Worm (Caenorhabditis elegans) whole organism, L3 larva: ENCODE results near the gene K07D4.6.

Experiments used
- ZK546.5 ChIP-seq: sonication (generic microtip); optimal IDR thresholded peaks from 2 replicates; lab custom pipeline; 2017; ENCODE audit warnings: missing biosample characterization, missing genetic modification characterization
- hmg-11 ChIP-seq: sonication (generic microtip); optimal IDR thresholded peaks from 2 replicates; lab custom pipeline; 2016; ENCODE audit warnings: missing genetic modification characterization, missing compliant biosample characterization
- jun-1 ChIP-seq: fragments of 150-350 bp; optimal IDR thresholded peaks from 2 replicates; lab custom pipeline; 2014; ENCODE audit warnings: missing biosample characterization, missing genetic modification reagents, missing genetic modification characterization
- mdl-1 ChIP-seq: fragments of 150-350 bp; optimal IDR thresholded peaks from 2 replicates; lab custom pipeline; 2014; ENCODE audit warnings: missing biosample characterization, missing genetic modification characterization
- nhr-11 ChIP-seq: fragments of 150-350 bp; optimal IDR thresholded peaks from 2 replicates; lab custom pipeline; 2014; ENCODE audit warnings: missing biosample characterization, missing genetic modification characterization
- nhr-25 ChIP-seq: sonication (generic microtip); optimal IDR thresholded peaks from 2 replicates; lab custom pipeline; 2017; ENCODE audit warnings: missing biosample characterization, missing genetic modification characterization
- nhr-76 ChIP-seq: fragments of 150-350 bp; sonication (generic microtip); optimal IDR thresholded peaks from 5 replicates; lab custom pipeline; 2014; ENCODE audit warnings: missing biosample characterization, missing genetic modification characterization
- nhr-77 ChIP-seq: fragments of 150-350 bp; optimal IDR thresholded peaks from 2 replicates; lab custom pipeline; 2014; ENCODE audit warnings: missing biosample characterization, missing genetic modification characterization
- sea-2 ChIP-seq: fragments of 150-350 bp; sonication (generic microtip); optimal IDR thresholded peaks from 4 replicates; lab custom pipeline; 2014; ENCODE audit warnings: missing biosample characterization, missing genetic modification reagents, missing genetic modification characterization
- skn-1 ChIP-seq: fragments of 150-350 bp; optimal IDR thresholded peaks from 2 replicates; lab custom pipeline; 2014; ENCODE audit warnings: missing biosample characterization, missing genetic modification characterization
- zag-1 ChIP-seq: fragments of 150-350 bp; optimal IDR thresholded peaks from 2 replicates; lab custom pipeline; 2014; ENCODE audit warnings: missing biosample characterization, missing genetic modification characterization
- ztf-11 ChIP-seq: fragments of 150-350 bp; optimal IDR thresholded peaks from 2 replicates; lab custom pipeline; 2014; ENCODE audit warnings: missing biosample characterization, missing genetic modification characterization

- no peak for TF ChIP-seq ZK546.5 (tag; lab: Kevin White, UChicago)
- no peak for TF ChIP-seq skn-1 (tag; lab: Kevin White, UChicago)
- no peak for TF ChIP-seq nhr-25 (tag; lab: Kevin White, UChicago)
- TF ChIP-seq nhr-11, result no peak
- TF ChIP-seq mdl-1 (tag; lab: Kevin White, UChicago), result no peak
- no peak for TF ChIP-seq hmg-11 (tag; lab: Kevin White, UChicago)
- no peak for TF ChIP-seq sea-2 (GFP tag; lab: Kevin White, UChicago)
- no peak for TF ChIP-seq zag-1
- TF ChIP-seq nhr-77 (tag; lab: Kevin White, UChicago), result no peak
- TF ChIP-seq jun-1, result no peak
- no peak for TF ChIP-seq ztf-11 (tag; lab: Kevin White, UChicago)
- TF ChIP-seq nhr-76, result no peak
These were observed 9.8 kb upstream of the K07D4.6 start, which contains the start of gene K07D4.9 for ce11 chrII:4028276-4028675.
